ENCODE assay signal across 1 fruit fly cellular context in the genomic region with DNA sequence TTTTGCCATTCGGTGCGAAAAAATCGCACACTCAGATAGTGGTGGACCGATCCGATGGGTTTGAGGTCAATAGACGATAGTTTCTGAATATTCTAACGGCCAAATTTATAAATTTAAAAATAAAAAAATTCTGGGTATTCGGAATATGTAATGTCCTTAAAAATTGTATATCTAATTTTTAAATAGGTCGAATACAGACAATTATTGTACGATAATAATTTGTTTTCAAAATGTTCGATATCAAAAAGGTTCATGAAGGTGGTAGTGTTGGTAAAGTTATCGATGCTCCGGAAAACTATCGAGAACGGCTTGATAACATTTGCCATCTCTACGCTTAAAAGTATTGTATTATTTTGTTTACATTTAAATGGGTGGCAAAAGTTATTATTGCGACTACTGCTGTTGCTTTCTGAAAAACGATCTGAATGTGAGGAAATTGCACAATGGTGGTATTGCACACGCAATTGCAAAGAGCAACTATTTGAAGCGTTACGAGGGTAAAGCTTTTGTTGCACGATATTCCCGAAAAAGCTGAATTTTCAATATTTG.
TF ChIP-seq lines count a peak whose summit lies in the region.

A gene (plus strand): TSS at position 315 of the 549 bp plus-strand sequence.
A gene (minus strand): TSS at position 499 of the 549 bp plus-strand sequence.

TF ChIP-seq in whole organism, embryonic, 481 proteins besides CTCF, POLR2A, EP300 and RAD21 (continued from another document):
- 0 out of 2 replicates have a peak, but pooled peaks have one; percentile 17 for TF ChIP-seq CG11085 (GFP tag; IDR thresholded peaks at IDR 0.05; lab: Robert Waterston, UW)
- peak; percentile 59 for TF ChIP-seq E2f2 (GFP tag; IDR thresholded peaks at IDR 0.05; lab: Robert Waterston, UW)
- TF ChIP-seq crol (GFP tag; IDR thresholded peaks at IDR 0.05; lab: Robert Waterston, UW): no peak
- no peak for TF ChIP-seq cas (GFP tag; IDR thresholded peaks at IDR 0.05; lab: Robert Waterston, UW)
- no peak for TF ChIP-seq CG5180 (GFP tag; optimal IDR thresholded peaks at IDR 0.05; lab: Kevin White, UChicago)
- peak; percentile 91 for TF ChIP-seq CG2129 (GFP tag; IDR thresholded peaks at IDR 0.05; lab: Robert Waterston, UW; ENCODE audit: partially characterized antibody)
- TF ChIP-seq CG4854 (GFP tag; optimal IDR thresholded peaks at IDR 0.05; lab: Kevin White, UChicago): no peak
- TF ChIP-seq Bgb (GFP tag; IDR thresholded peaks at IDR 0.05; lab: Robert Waterston, UW; ENCODE audit: partially characterized antibody): peak; percentile 81
- peak; percentile 76 for TF ChIP-seq mam (GFP tag; optimal IDR thresholded peaks at IDR 0.05; lab: Kevin White, UChicago)
- TF ChIP-seq trh (GFP tag; optimal IDR thresholded peaks at IDR 0.05; lab: Kevin White, UChicago): no peak
- no peak for TF ChIP-seq CG15011 (GFP tag; optimal IDR thresholded peaks at IDR 0.05; lab: Kevin White, UChicago)
- TF ChIP-seq jumu (GFP tag; optimal IDR thresholded peaks at IDR 0.05; lab: Kevin White, UChicago): peak; percentile 39
- peak; percentile 80 for TF ChIP-seq CG10543 (GFP tag; optimal IDR thresholded peaks at IDR 0.05; lab: Kevin White, UChicago)
- TF ChIP-seq CG11560 (tag; IDR thresholded peaks at IDR 0.05; lab: Robert Waterston, UW): 0 out of 3 replicates have a peak, but pooled peaks have one; percentile 55
- TF ChIP-seq CG11695 (GFP tag; IDR thresholded peaks at IDR 0.05; lab: Robert Waterston, UW): no peak
- TF ChIP-seq kah (GFP tag; optimal IDR thresholded peaks at IDR 0.05; lab: Kevin White, UChicago): no peak
- TF ChIP-seq hb (GFP tag; IDR thresholded peaks at IDR 0.05; lab: Robert Waterston, UW; ENCODE audit: partially characterized antibody): peak; percentile 88
- TF ChIP-seq corto (GFP tag; optimal IDR thresholded peaks at IDR 0.05; lab: Kevin White, UChicago): no peak
- no peak for TF ChIP-seq sisA (GFP tag; IDR thresholded peaks at IDR 0.05; lab: Robert Waterston, UW)
- 0 out of 2 replicates have a peak, but pooled peaks have one; percentile 30 for TF ChIP-seq CG14014 (GFP tag; IDR thresholded peaks at IDR 0.05; lab: Robert Waterston, UW)
- TF ChIP-seq ci (GFP tag; IDR thresholded peaks at IDR 0.05; lab: Robert Waterston, UW): no peak
- 0 out of 2 replicates have a peak, but pooled peaks have one; percentile 4 for TF ChIP-seq ap (GFP tag; IDR thresholded peaks at IDR 0.05; lab: Robert Waterston, UW)
- TF ChIP-seq Bdp1 (GFP tag; optimal IDR thresholded peaks at IDR 0.05; lab: Kevin White, UChicago): peak; percentile 64
- peak; percentile 93 for TF ChIP-seq Med (GFP tag; lab: Kevin White, UChicago)
- no peak for TF ChIP-seq sc (optimal IDR thresholded peaks at IDR 0.05; lab: Kevin White, UChicago)
- no peak for TF ChIP-seq sc (GFP tag; optimal IDR thresholded peaks at IDR 0.05; lab: Kevin White, UChicago)
- TF ChIP-seq Nf-YA (GFP tag; IDR thresholded peaks at IDR 0.05; lab: Robert Waterston, UW): no peak
- TF ChIP-seq ato (GFP tag; IDR thresholded peaks at IDR 0.05; lab: Robert Waterston, UW; ENCODE audit: partially characterized antibody): peak; percentile 53
- TF ChIP-seq Camta (GFP tag; optimal IDR thresholded peaks at IDR 0.05; lab: Kevin White, UChicago): peak; percentile 51
- TF ChIP-seq D19A (tag; optimal IDR thresholded peaks at IDR 0.05; lab: Kevin White, UChicago): no peak
- no peak for TF ChIP-seq CG14667 (GFP tag; IDR thresholded peaks at IDR 0.05; lab: Robert Waterston, UW)
- no peak for TF ChIP-seq gce (GFP tag; IDR thresholded peaks at IDR 0.05; lab: Robert Waterston, UW)
- TF ChIP-seq CG4328 (GFP tag; optimal IDR thresholded peaks at IDR 0.05; lab: Kevin White, UChicago): peak; percentile 55
- no peak for TF ChIP-seq en (GFP tag; optimal IDR thresholded peaks at IDR 0.05; lab: Kevin White, UChicago)
- TF ChIP-seq dmrt11E (tag; optimal IDR thresholded peaks at IDR 0.05; lab: Kevin White, UChicago): peak; percentile 69
- TF ChIP-seq D (optimal IDR thresholded peaks at IDR 0.05; lab: Kevin White, UChicago): no peak
- peak; percentile 28 for TF ChIP-seq D (GFP tag; optimal IDR thresholded peaks at IDR 0.05; lab: Kevin White, UChicago)
- peak; percentile 61 for TF ChIP-seq unpg (GFP tag; optimal IDR thresholded peaks at IDR 0.05; lab: Kevin White, UChicago)
- TF ChIP-seq gcm (GFP tag; optimal IDR thresholded peaks at IDR 0.05; lab: Kevin White, UChicago): peak; percentile 36
- TF ChIP-seq CG4404 (GFP tag; IDR thresholded peaks at IDR 0.05; lab: Robert Waterston, UW): peak; percentile 67
- TF ChIP-seq pan (optimal IDR thresholded peaks at IDR 0.05; lab: Kevin White, UChicago): no peak
- TF ChIP-seq pan (GFP tag; optimal IDR thresholded peaks at IDR 0.05 in 1 of 2, IDR thresholded peaks at IDR 0.05 in 1 of 2): no peak
- TF ChIP-seq NK7.1 (GFP tag; optimal IDR thresholded peaks at IDR 0.05; lab: Kevin White, UChicago): no peak
- TF ChIP-seq lab (GFP tag; optimal IDR thresholded peaks at IDR 0.05; lab: Kevin White, UChicago): no peak
- peak; percentile 89 for TF ChIP-seq CG34224 (GFP tag; IDR thresholded peaks at IDR 0.05; lab: Robert Waterston, UW; ENCODE audit: partially characterized antibody)
- no peak for TF ChIP-seq bigmax (GFP tag; optimal IDR thresholded peaks at IDR 0.05; lab: Kevin White, UChicago)
- TF ChIP-seq Vsx1 (GFP tag; optimal IDR thresholded peaks at IDR 0.05; lab: Kevin White, UChicago): no peak
- no peak for TF ChIP-seq eve (GFP tag; optimal IDR thresholded peaks at IDR 0.05; lab: Kevin White, UChicago)
- peak; percentile 41 for TF ChIP-seq tx (GFP tag; optimal IDR thresholded peaks at IDR 0.05; lab: Kevin White, UChicago)
- TF ChIP-seq Hr39 (optimal IDR thresholded peaks at IDR 0.05; lab: Kevin White, UChicago): no peak
- TF ChIP-seq CG3065 (GFP tag; optimal IDR thresholded peaks at IDR 0.05; lab: Kevin White, UChicago): no peak
- no peak for TF ChIP-seq D19B (GFP tag; optimal IDR thresholded peaks at IDR 0.05; lab: Kevin White, UChicago)
- peak; percentile 94 for TF ChIP-seq CG16813 (GFP tag; IDR thresholded peaks at IDR 0.05; lab: Robert Waterston, UW; ENCODE audit: partially characterized antibody)
- TF ChIP-seq CG10462 (GFP tag; optimal IDR thresholded peaks at IDR 0.05; lab: Kevin White, UChicago): peak; percentile 38
- no peak for TF ChIP-seq Tbp (GFP tag; optimal IDR thresholded peaks at IDR 0.05; lab: Kevin White, UChicago)
- peak; percentile 81 for TF ChIP-seq nerfin-2 (GFP tag; IDR thresholded peaks at IDR 0.05; lab: Robert Waterston, UW; ENCODE audit: partially characterized antibody)
- peak; percentile 70 for TF ChIP-seq Fer1 (GFP tag; optimal IDR thresholded peaks at IDR 0.05; lab: Kevin White, UChicago)
- TF ChIP-seq dati (GFP tag; IDR thresholded peaks at IDR 0.05; lab: Robert Waterston, UW): no peak
- TF ChIP-seq Dfd (GFP tag; optimal IDR thresholded peaks at IDR 0.05; lab: Kevin White, UChicago): no peak
- TF ChIP-seq Drgx (GFP tag; IDR thresholded peaks at IDR 0.05; lab: Robert Waterston, UW): no peak
- no peak for TF ChIP-seq Doc2 (GFP tag; IDR thresholded peaks at IDR 0.05; lab: Robert Waterston, UW)
- TF ChIP-seq ac (GFP tag; optimal IDR thresholded peaks at IDR 0.05; lab: Kevin White, UChicago): no peak
- no peak for TF ChIP-seq CG1603 (tag; optimal IDR thresholded peaks at IDR 0.05; lab: Kevin White, UChicago)
- TF ChIP-seq CG4360 (GFP tag; IDR thresholded peaks at IDR 0.05; lab: Robert Waterston, UW): no peak
- peak; percentile 73 for TF ChIP-seq HmgZ (tag; optimal IDR thresholded peaks at IDR 0.05; lab: Kevin White, UChicago)
- peak; percentile 71 for TF ChIP-seq ems (GFP tag; optimal IDR thresholded peaks at IDR 0.05; lab: Kevin White, UChicago)
- no peak for TF ChIP-seq CG6765 (GFP tag; optimal IDR thresholded peaks at IDR 0.05; lab: Kevin White, UChicago)
- TF ChIP-seq CG11093 (GFP tag; IDR thresholded peaks at IDR 0.05; lab: Robert Waterston, UW): no peak
- TF ChIP-seq CG12744 (GFP tag; optimal IDR thresholded peaks at IDR 0.05; lab: Kevin White, UChicago): peak; percentile 67
- TF ChIP-seq CG12219 (GFP tag; optimal IDR thresholded peaks at IDR 0.05; lab: Kevin White, UChicago): no peak
- TF ChIP-seq ab (GFP tag; optimal IDR thresholded peaks at IDR 0.05; lab: Kevin White, UChicago): peak; percentile 37
